Worm (Caenorhabditis elegans) whole organism, young adult: ENCODE data around the gene ZC374.2.

ENCODE experiments used
- B0019.2 ChIP-seq: fragments of 200-800 bp; sonication (Bioruptor generic); conservative IDR thresholded peaks from 2 replicates; pipeline ENCODE4 v1.3.6; 2022; ENCODE audit warnings: missing genetic modification reagents, missing genetic modification characterization, missing compliant biosample characterization
- B0035.1 ChIP-seq: sonication (generic microtip); optimal IDR thresholded peaks from 2 replicates; lab custom pipeline; 2016; ENCODE audit warnings: missing genetic modification characterization, mild to moderate bottlenecking, missing compliant biosample characterization, missing genotype, missing genetic modification reagents
- B0336.3 ChIP-seq: fragments of 200-800 bp; sonication (Bioruptor generic); IDR thresholded peaks from 2 replicates; pipeline ENCODE4 v1.3.6; 2022; ENCODE audit warnings: missing genetic modification characterization, missing compliant biosample characterization
- C06A6.2 ChIP-seq: fragments of 200-800 bp; sonication (Bioruptor generic); conservative IDR thresholded peaks from 2 replicates; pipeline ENCODE4 v1.3.6; 2022; ENCODE audit warnings: missing genetic modification characterization, missing compliant biosample characterization
- F52B5.7 ChIP-seq: sonication (generic microtip); optimal IDR thresholded peaks from 2 replicates; lab custom pipeline; 2016; ENCODE audit warnings: mild to moderate bottlenecking, missing genetic modification characterization, missing compliant biosample characterization
- F57C9.4 ChIP-seq: sonication (generic microtip); optimal IDR thresholded peaks from 2 replicates; lab custom pipeline; 2017; ENCODE audit warnings: mild to moderate bottlenecking, missing genetic modification characterization, missing compliant biosample characterization
- Y53F4B.3 ChIP-seq: fragments of 200-800 bp; sonication (Bioruptor generic); IDR thresholded peaks from 2 replicates; pipeline ENCODE4 v1.3.6; 2022; ENCODE audit warnings: missing genetic modification reagents, missing genetic modification characterization, missing compliant biosample characterization
- Y53G8AR.9 ChIP-seq: fragments of 200-800 bp; sonication (Bioruptor generic); conservative IDR thresholded peaks from 2 replicates; pipeline ENCODE4 v1.3.6; 2022; ENCODE audit warnings: missing genetic modification reagents, missing genetic modification characterization, missing compliant biosample characterization
- Y79H2A.3 ChIP-seq: fragments of 200-800 bp; sonication (Bioruptor generic); conservative IDR thresholded peaks from 2 replicates; pipeline ENCODE4 v1.3.6; 2022; ENCODE audit warnings: missing genetic modification reagents, missing genetic modification characterization, missing compliant biosample characterization
- atf-7 ChIP-seq: sonication (generic microtip); optimal IDR thresholded peaks from 2 replicates; lab custom pipeline; 2017; ENCODE audit warnings: mild to moderate bottlenecking, missing genetic modification characterization, missing compliant biosample characterization
- athp-1 ChIP-seq: sonication (generic microtip); optimal IDR thresholded peaks from 2 replicates; lab custom pipeline; 2017; ENCODE audit warnings: mild to moderate bottlenecking, missing genetic modification characterization, missing compliant biosample characterization
- ccch-3 ChIP-seq: fragments of 200-800 bp; sonication (Bioruptor generic); optimal IDR thresholded peaks from 2 replicates; lab custom pipeline; 2018; ENCODE audit warnings: mild to moderate bottlenecking, missing genetic modification characterization, missing compliant biosample characterization
- cebp-2 ChIP-seq: fragments of 200-800 bp; sonication (Bioruptor generic); IDR thresholded peaks from 2 replicates; pipeline ENCODE4 v1.3.6; 2022; ENCODE audit warnings: missing genetic modification characterization, missing compliant biosample characterization
- ceh-58 ChIP-seq: fragments of 200-800 bp; sonication (Bioruptor generic); IDR thresholded peaks from 2 replicates; pipeline ENCODE4 v1.3.6; 2022; ENCODE audit warnings: missing genetic modification characterization, missing compliant biosample characterization
- dox-1 ChIP-seq: fragments of 200-800 bp; sonication (Bioruptor generic); IDR thresholded peaks from 2 replicates; pipeline ENCODE4 v1.3.6; 2022; ENCODE audit warnings: missing genetic modification reagents, missing genetic modification characterization, missing compliant biosample characterization
- ekl-4 ChIP-seq: fragments of 200-800 bp; sonication (Bioruptor generic); IDR thresholded peaks from 2 replicates; pipeline ENCODE4 v1.3.6; 2022; ENCODE audit warnings: missing genetic modification reagents, missing genetic modification characterization, missing compliant biosample characterization
- hlh-26 ChIP-seq: fragments of 200-800 bp; sonication (Bioruptor generic); conservative IDR thresholded peaks from 2 replicates; pipeline ENCODE4 v1.3.6; 2022; ENCODE audit warnings: missing genetic modification reagents, missing genetic modification characterization, missing compliant biosample characterization
- let-607 ChIP-seq, 2 experiments: fragments of 200-800 bp in 1 of 2; sonication (Bioruptor generic) in 1 of 2; sonication (generic microtip) in 1 of 2; optimal IDR thresholded peaks; 2 replicates each; lab custom pipeline; 2016 to 2018; ENCODE audit warnings: mild to moderate bottlenecking in 2 of 2, missing compliant biosample characterization in 2 of 2, missing genetic modification characterization in 2 of 2, moderate library complexity in 2 of 2, missing genotype in 1 of 2
- lin-54 ChIP-seq: fragments of 200-800 bp; sonication (Bioruptor generic); optimal IDR thresholded peaks from 2 replicates; lab custom pipeline; 2018; ENCODE audit warnings: mild to moderate bottlenecking, missing genetic modification characterization, missing compliant biosample characterization
- lsy-27 ChIP-seq: sonication (generic microtip); optimal IDR thresholded peaks from 2 replicates; lab custom pipeline; 2017; ENCODE audit warnings: missing genetic modification characterization, mild to moderate bottlenecking, missing compliant biosample characterization, antibody characterized with exemption, missing genotype, borderline replicate concordance; ENCODE audit not compliant: insufficient read depth
- madf-10 ChIP-seq: sonication (generic microtip); optimal IDR thresholded peaks from 2 replicates; lab custom pipeline; 2016; ENCODE audit warnings: mild to moderate bottlenecking, missing genetic modification characterization, missing compliant biosample characterization
- nfya-2 ChIP-seq: fragments of 200-800 bp; sonication (Bioruptor generic); IDR thresholded peaks from 2 replicates; pipeline ENCODE4 v1.3.6; 2022; ENCODE audit warnings: missing genetic modification reagents, missing genetic modification characterization, missing compliant biosample characterization
- nfyb-1 ChIP-seq: fragments of 200-800 bp; sonication (Bioruptor generic); IDR thresholded peaks from 2 replicates; pipeline ENCODE4 v1.3.6; 2022; ENCODE audit warnings: missing genetic modification reagents, missing genetic modification characterization, missing compliant biosample characterization
- nhr-120 ChIP-seq: fragments of 200-800 bp; sonication (Bioruptor generic); IDR thresholded peaks from 2 replicates; pipeline ENCODE4 v1.3.6; 2022; ENCODE audit warnings: missing genetic modification characterization, missing compliant biosample characterization
- nhr-179 ChIP-seq: sonication (generic microtip); optimal IDR thresholded peaks from 2 replicates; lab custom pipeline; 2016; ENCODE audit warnings: mild to moderate bottlenecking, missing genetic modification characterization, missing compliant biosample characterization
- nhr-80 ChIP-seq: sonication (generic microtip); optimal IDR thresholded peaks from 2 replicates; lab custom pipeline; 2016; ENCODE audit warnings: missing genetic modification characterization, missing compliant biosample characterization
- nhr-90 ChIP-seq: sonication (generic microtip); optimal IDR thresholded peaks from 2 replicates; lab custom pipeline; 2016; ENCODE audit warnings: missing genotype, mild to moderate bottlenecking, missing genetic modification characterization, missing compliant biosample characterization
- repo-1 ChIP-seq: sonication (generic microtip); optimal IDR thresholded peaks from 2 replicates; lab custom pipeline; 2017; ENCODE audit warnings: mild to moderate bottlenecking, missing genetic modification characterization, missing compliant biosample characterization
- snpc-3.4 ChIP-seq: sonication (generic microtip); optimal IDR thresholded peaks from 2 replicates; lab custom pipeline; 2017; ENCODE audit warnings: missing genetic modification characterization, mild to moderate bottlenecking, missing compliant biosample characterization, antibody characterized with exemption, moderate library complexity, missing genotype, missing genetic modification reagents
- somi-1 ChIP-seq: fragments of 200-800 bp; sonication (Bioruptor generic); optimal IDR thresholded peaks from 2 replicates; lab custom pipeline; 2018; ENCODE audit warnings: mild to moderate bottlenecking, missing genetic modification characterization, missing compliant biosample characterization
- unc-62 ChIP-seq: fragments of 150-350 bp; optimal IDR thresholded peaks from 2 replicates; lab custom pipeline; 2014; ENCODE audit warnings: missing biosample characterization, missing genetic modification reagents, missing genetic modification characterization
- ztf-18 ChIP-seq: sonication (generic microtip); optimal IDR thresholded peaks from 2 replicates; lab custom pipeline; 2016; ENCODE audit warnings: missing genotype, mild to moderate bottlenecking, missing genetic modification characterization, missing compliant biosample characterization
- ztf-26 ChIP-seq: sonication (generic microtip); optimal IDR thresholded peaks from 2 replicates; lab custom pipeline; 2017; ENCODE audit warnings: missing genetic modification characterization, missing compliant biosample characterization
- ztf-3 ChIP-seq: fragments of 200-800 bp; sonication (Bioruptor generic); optimal IDR thresholded peaks from 2 replicates; lab custom pipeline; 2018; ENCODE audit warnings: mild to moderate bottlenecking, missing genetic modification characterization, missing compliant biosample characterization

Gene ZC374.2

DNA sequence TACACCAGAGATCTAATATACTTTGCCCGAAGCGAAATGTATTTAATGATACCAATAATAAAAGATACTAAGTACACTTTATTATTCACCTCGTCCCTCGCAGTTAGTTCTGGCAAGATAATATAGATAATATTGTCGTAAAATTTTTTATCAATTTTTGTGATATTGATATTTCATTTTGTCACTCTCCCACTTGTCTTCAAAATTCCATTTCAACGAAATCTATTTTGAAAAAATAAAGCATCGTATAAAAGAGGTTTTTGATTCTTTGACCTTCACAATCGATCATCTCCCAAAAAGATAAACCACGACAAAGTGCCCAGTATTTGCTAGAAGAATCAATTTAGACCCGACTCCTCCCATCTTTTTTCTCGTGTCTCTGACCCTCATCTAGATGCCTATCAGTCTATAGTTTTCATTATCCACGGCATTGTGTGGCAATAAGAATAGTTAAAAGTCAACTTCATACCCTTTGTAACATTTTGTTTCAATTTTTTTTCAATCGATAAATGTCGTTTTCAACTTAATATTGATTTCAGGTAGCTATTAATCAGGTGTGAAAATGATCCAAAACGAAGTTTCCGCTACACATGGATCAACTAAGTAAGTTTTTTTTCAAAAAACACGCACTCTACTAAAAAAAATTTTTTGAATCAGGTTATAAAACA, 6.7 kb upstream of the ZC374.2 start, which contains the start of gene cbs-1:
Gene cbs-1, plus strand, starts transcription at position 534 of the 668 bp plus-strand sequence.
- TF ChIP-seq nhr-80 (peak; percentile 9), ekl-4 (GFP tag; lab: Robert Waterston, UW) (no peak)

DNA sequence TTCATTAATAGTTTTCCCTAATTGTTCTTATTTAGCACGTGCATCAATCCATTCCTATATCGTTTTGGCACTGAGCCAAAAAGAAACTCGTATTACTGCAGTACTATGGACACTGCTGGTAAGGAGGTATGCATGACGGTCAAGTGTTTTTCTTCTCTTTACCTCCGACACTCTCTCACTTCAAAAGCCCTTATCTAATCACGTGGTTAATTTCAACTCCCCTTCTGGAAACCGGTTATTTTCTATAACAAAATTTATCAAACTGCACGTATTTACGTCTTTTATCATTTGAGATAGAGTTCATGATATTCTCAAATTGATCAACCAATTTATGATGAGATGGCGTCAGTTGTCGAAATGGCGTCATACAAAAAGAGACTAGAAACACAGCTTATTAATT, 4.4 kb upstream of the ZC374.2 start:
- no peak for TF ChIP-seq snpc-3.4
- TF ChIP-seq nfya-2 (GFP tag; lab: Robert Waterston, UW) = no peak
- TF ChIP-seq ztf-3 = no peak
- TF ChIP-seq ztf-18 (tag; lab: Kevin White, UChicago) = no peak
- no peak for TF ChIP-seq nhr-179 (tag; lab: Kevin White, UChicago)
- TF ChIP-seq nhr-80 = peak; percentile 76
- TF ChIP-seq atf-7 (tag; lab: Kevin White, UChicago) = peak; percentile 61
- TF ChIP-seq F57C9.4 (tag; lab: Kevin White, UChicago) = no peak
- peak; percentile 44 for TF ChIP-seq ztf-26 (tag; lab: Kevin White, UChicago)
- TF ChIP-seq let-607 (tag; optimal IDR thresholded peaks at IDR 0.05; lab: Kevin White, UChicago) = peak in 1 of 2 experiments; percentile 37
- peak; percentile 44; the same call in 1 of the 2 replicates for TF ChIP-seq C06A6.2 (GFP tag; lab: Robert Waterston, UW)
- 0 out of 2 replicates have a peak, but pooled peaks have one; percentile 18 for TF ChIP-seq dox-1 (GFP tag; lab: Robert Waterston, UW)
- peak; percentile 5 for TF ChIP-seq madf-10 (tag; lab: Kevin White, UChicago)
- peak; percentile 58 for TF ChIP-seq somi-1
- no peak for TF ChIP-seq lsy-27

DNA sequence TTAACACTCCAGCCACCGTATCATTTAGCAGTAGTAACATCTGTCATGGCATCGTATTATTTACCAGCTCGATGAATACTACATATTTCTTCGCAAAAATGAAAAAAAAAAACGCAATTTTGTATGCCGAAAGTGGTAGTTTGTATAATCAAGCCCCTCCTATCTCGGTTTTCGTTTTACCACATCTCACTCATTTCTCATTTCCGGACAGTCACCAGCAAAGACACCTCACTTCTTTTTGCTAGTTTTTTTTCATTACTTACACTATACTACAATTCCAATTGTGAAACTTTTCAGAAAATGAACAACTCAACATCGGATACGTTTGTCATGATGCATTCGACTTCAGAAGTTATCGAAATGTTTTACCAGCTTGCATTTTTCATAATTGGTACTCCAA, 1.9 kb upstream of the ZC374.2 start, which contains the start of gene gnrr-3:
Gene gnrr-3, plus strand, starts transcription at position 301 of the 400 bp plus-strand sequence.
- TF ChIP-seq B0336.3 = no peak
- TF ChIP-seq, all 124 proteins: peak for 0

DNA sequence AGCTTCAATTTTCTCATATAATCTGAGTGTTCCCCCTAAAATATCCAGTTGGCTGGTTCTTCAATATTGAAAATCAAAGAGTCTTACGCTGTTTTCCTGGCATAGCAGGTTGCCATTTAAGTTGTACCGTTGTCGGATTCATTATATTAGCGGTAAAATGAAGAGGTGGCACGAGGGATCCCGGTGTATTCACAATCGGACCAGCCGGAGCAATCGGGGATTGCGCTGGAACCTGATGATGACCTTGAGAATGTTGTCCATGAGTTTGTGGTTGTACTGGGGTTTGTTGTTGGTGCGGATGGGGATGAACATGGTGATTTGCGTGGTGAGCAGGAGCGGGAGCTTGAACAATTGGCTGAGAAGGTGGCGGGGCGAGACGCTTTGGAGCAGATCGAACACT, 2.8 kb downstream of the ZC374.2 start:
- TF ChIP-seq Y53G8AR.9 (GFP tag; lab: Robert Waterston, UW) (no peak), ceh-58 (no peak), nfyb-1 (GFP tag; lab: Robert Waterston, UW) (no peak), Y79H2A.3 (GFP tag; lab: Robert Waterston, UW) (no peak), hlh-26 (GFP tag; lab: Robert Waterston, UW) (no peak), F52B5.7 (tag; lab: Kevin White, UChicago) (no peak), B0019.2 (no peak)

DNA sequence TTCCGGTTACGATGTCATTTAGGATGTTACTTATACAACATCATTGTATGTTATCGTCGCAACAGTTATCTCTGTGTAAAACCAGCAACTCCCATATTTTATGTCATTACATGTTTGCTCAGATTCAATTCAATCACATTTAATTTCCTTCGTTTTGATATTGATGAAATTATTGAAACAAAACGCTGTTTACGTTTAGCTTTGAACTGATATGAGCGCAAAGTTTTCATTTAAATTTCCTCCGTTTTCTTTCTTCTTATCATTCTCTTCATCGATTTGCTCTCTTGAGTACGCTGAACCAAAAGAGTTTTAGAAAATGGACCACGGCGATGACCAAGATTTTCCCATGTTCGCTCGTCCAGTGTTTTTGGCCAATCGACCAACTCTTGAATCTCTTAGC, 16.4 kb downstream of the ZC374.2 start, which contains the start of gene sek-6:
Gene sek-6, plus strand, starts transcription at position 315 of the 400 bp plus-strand sequence.
- TF ChIP-seq cebp-2 (GFP tag; lab: Robert Waterston, UW) = no peak
- no peak for TF ChIP-seq B0035.1
- TF ChIP-seq ztf-3 = no peak
- TF ChIP-seq lin-54 (GFP tag; lab: Kevin White, UChicago) = no peak
- no peak for TF ChIP-seq repo-1 (tag; lab: Kevin White, UChicago)
- no peak for TF ChIP-seq unc-62 (GFP tag; lab: Kevin White, UChicago)
- TF ChIP-seq nhr-120 (GFP tag; lab: Robert Waterston, UW) = no peak
- no peak for TF ChIP-seq Y53F4B.3 (GFP tag; lab: Robert Waterston, UW)
- TF ChIP-seq athp-1 (tag; lab: Kevin White, UChicago) = no peak
- no peak for TF ChIP-seq ccch-3 (GFP tag; lab: Kevin White, UChicago)
- no peak for TF ChIP-seq nhr-90 (tag; lab: Kevin White, UChicago)
- no peak for TF ChIP-seq nhr-80
